Fruit fly (Drosophila melanogaster): Measurements from ENCODE around the gene CG14342.

The CG14342 gene

dm6 chr2L:1158519-1159319 is 45.3 kb upstream of the CG14342 start, which contains the start of gene Tango14:
Gene Tango14, plus strand, starts transcription at chr2L:1158661.
- TF ChIP-seq Dif (GFP tag; optimal IDR thresholded peaks at IDR 0.05; ENCODE audit: partially characterized antibody) (no peak), N (GFP tag; optimal IDR thresholded peaks at IDR 0.05) (no peak), OdsH (GFP tag; optimal IDR thresholded peaks at IDR 0.05) (no peak), HLH106 (tag; optimal IDR thresholded peaks at IDR 0.05) (no peak), CG32264 (GFP tag; optimal IDR thresholded peaks at IDR 0.05) (no peak), usp (GFP tag; optimal IDR thresholded peaks at IDR 0.05) (no peak), CG9705 (GFP tag; optimal IDR thresholded peaks at IDR 0.05) (no peak), tai (GFP tag; optimal IDR thresholded peaks at IDR 0.05) (no peak)

dm6 chr2L:1163538-1164143 is 40.4 kb upstream of the CG14342 start, which contains the start of gene CG5080:
Gene CG5080, minus strand, starts transcription at chr2L:1163886.
- TF ChIP-seq brk (GFP tag; optimal IDR thresholded peaks at IDR 0.05) (no peak), Myc (optimal IDR thresholded peaks at IDR 0.05) (no peak), HLH106 (tag; optimal IDR thresholded peaks at IDR 0.05) (no peak), Dif (GFP tag; optimal IDR thresholded peaks at IDR 0.05; ENCODE audit: partially characterized antibody) (peak; percentile 63), Rel (GFP tag; optimal IDR thresholded peaks at IDR 0.05) (no peak), Rel (tag; optimal IDR thresholded peaks at IDR 0.05) (peak; percentile 49)

dm6 chr2L:1164294-1164693 is 39.7 kb upstream of the CG14342 start, which contains the start of gene IntS14:
Gene IntS14, plus strand, starts transcription at chr2L:1164443.
- no peak for TF ChIP-seq Jra (GFP tag; optimal IDR thresholded peaks at IDR 0.05)
- TF ChIP-seq Rel (GFP tag; optimal IDR thresholded peaks at IDR 0.05) = no peak
- peak; percentile 48 for TF ChIP-seq Rel (tag; optimal IDR thresholded peaks at IDR 0.05)
- peak; percentile 54 for TF ChIP-seq Myc (optimal IDR thresholded peaks at IDR 0.05)

dm6 chr2L:1166326-1166725 is 37.7 kb upstream of the CG14342 start, which contains the start of gene CG14341:
Gene CG14341, plus strand, starts transcription at chr2L:1166506.
- no peak for TF ChIP-seq Rel (GFP tag; optimal IDR thresholded peaks at IDR 0.05)
- TF ChIP-seq Rel (tag; optimal IDR thresholded peaks at IDR 0.05) = peak; percentile 97
- no peak for TF ChIP-seq foxo (GFP tag; optimal IDR thresholded peaks at IDR 0.05)

- TF ChIP-seq dsf (GFP tag; optimal IDR thresholded peaks at IDR 0.05; ENCODE audit: borderline replicate concordance) = no peak
- no peak for TF ChIP-seq dl (GFP tag; optimal IDR thresholded peaks at IDR 0.05; ENCODE audit: insufficient read depth in 1 of 2, partially characterized antibody in 2 of 2)
- no peak for TF ChIP-seq Hnf4 (GFP tag; optimal IDR thresholded peaks at IDR 0.05)
- peak; percentile 18 to 76 for TF ChIP-seq foxo (GFP tag; optimal IDR thresholded peaks at IDR 0.05)
- TF ChIP-seq Rel (GFP tag; optimal IDR thresholded peaks at IDR 0.05) = no peak
- peak; percentile 97 for TF ChIP-seq Rel (tag; optimal IDR thresholded peaks at IDR 0.05)
- no peak for TF ChIP-seq GATAd (GFP tag; optimal IDR thresholded peaks at IDR 0.05)
- peak; percentile 58 for TF ChIP-seq woc (GFP tag; optimal IDR thresholded peaks at IDR 0.05)
- no peak for TF ChIP-seq usp (GFP tag; optimal IDR thresholded peaks at IDR 0.05)
- TF ChIP-seq h (GFP tag; optimal IDR thresholded peaks at IDR 0.05) = peak; percentile 84
- peak; percentile 63 for TF ChIP-seq Myc (optimal IDR thresholded peaks at IDR 0.05)
- no peak for TF ChIP-seq CG32264 (GFP tag; optimal IDR thresholded peaks at IDR 0.05)
- peak; percentile 78 for TF ChIP-seq Sp1 (GFP tag; optimal IDR thresholded peaks at IDR 0.05)
- no peak for TF ChIP-seq Dfd (GFP tag; optimal IDR thresholded peaks at IDR 0.05)
- no peak for TF ChIP-seq tai (GFP tag; optimal IDR thresholded peaks at IDR 0.05)
- peak; percentile 63 for TF ChIP-seq dmrt93B (GFP tag; optimal IDR thresholded peaks at IDR 0.05)
- TF ChIP-seq fru (GFP tag; optimal IDR thresholded peaks at IDR 0.05) = no peak
- no peak for TF ChIP-seq jim (GFP tag; optimal IDR thresholded peaks at IDR 0.05)
- no peak for TF ChIP-seq Abd-B (GFP tag; optimal IDR thresholded peaks at IDR 0.05)
- no peak for TF ChIP-seq Hr78 (GFP tag; optimal IDR thresholded peaks at IDR 0.05)
- TF ChIP-seq psq (GFP tag; optimal IDR thresholded peaks at IDR 0.05) = peak; percentile 69
- peak; percentile 61 for TF ChIP-seq Hr83 (GFP tag; optimal IDR thresholded peaks at IDR 0.05; ENCODE audit: poor library complexity, severe bottlenecking)
- TF ChIP-seq rgr (GFP tag; optimal IDR thresholded peaks at IDR 0.05) = peak; percentile 80
- TF ChIP-seq pan (optimal IDR thresholded peaks at IDR 0.05) = no peak
- TF ChIP-seq brk (GFP tag; optimal IDR thresholded peaks at IDR 0.05) = no peak
- peak; percentile 76 for TF ChIP-seq br (GFP tag; optimal IDR thresholded peaks at IDR 0.05)
- TF ChIP-seq OdsH (GFP tag; optimal IDR thresholded peaks at IDR 0.05) = peak; percentile 73
- no peak for TF ChIP-seq N (GFP tag; optimal IDR thresholded peaks at IDR 0.05)
- peak; percentile 81 for TF ChIP-seq HLH106 (tag; optimal IDR thresholded peaks at IDR 0.05)
- TF ChIP-seq ey (GFP tag; optimal IDR thresholded peaks at IDR 0.05) = peak; percentile 67
- peak; percentile 75 for TF ChIP-seq sv (GFP tag; optimal IDR thresholded peaks at IDR 0.05)
- peak; percentile 63 for TF ChIP-seq CG9705 (GFP tag; optimal IDR thresholded peaks at IDR 0.05)
Measured at dm6 chr2L:1169867-1170415, 34.1 kb upstream of the CG14342 start, which contains the start of the genes CG31922 and Plap. Gene CG31922, plus strand, starts transcription at chr2L:1170181. Gene Plap, minus strand, starts transcription at chr2L:1170365.

All from whole organism, wandering third instar larva.